Worm (Caenorhabditis elegans) whole organism, dauer: ENCODE measurements around the gene mboa-7.
A peak's percentile ranks its signal among the peaks of the same experiment; 100 is the strongest.

Source experiments
- unc-62 ChIP-seq: sonication (generic microtip); optimal IDR thresholded peaks from 2 replicates; lab custom pipeline; 2017; ENCODE audit warnings: missing biosample characterization, missing genetic modification reagents, missing genetic modification characterization

Gene mboa-7

ce11 chrX:10524483-10524948, at the start of gene mboa-7, which contains the start of gene git-1:
Gene mboa-7 (minus strand): TSS chrX:10524565.
Gene git-1 (plus strand): TSS chrX:10524898.
- TF ChIP-seq unc-62 (GFP tag; lab: Kevin White, UChicago), result no peak

- TF ChIP-seq unc-62 (GFP tag; lab: Kevin White, UChicago), result no peak
Observed at ce11 chrX:10569185-10569584, 44.8 kb upstream of the mboa-7 start, which contains the start of gene bet-2. Gene bet-2 (plus strand): TSS chrX:10569273.

- peak; percentile 41 for TF ChIP-seq unc-62 (GFP tag; lab: Kevin White, UChicago)
Observed at ce11 chrX:10568385-10569149, 44.2 kb upstream of the mboa-7 start.

ce11 chrX:10566775-10567174, 42.4 kb upstream of the mboa-7 start:
- TF ChIP-seq unc-62 (GFP tag; lab: Kevin White, UChicago), result no peak

- TF ChIP-seq unc-62 (GFP tag; lab: Kevin White, UChicago), result no peak
Observed at ce11 chrX:10559203-10559602, 34.8 kb upstream of the mboa-7 start, which contains the start of gene F59F5.7. Gene F59F5.7 (plus strand): TSS chrX:10559503.

- no peak for TF ChIP-seq unc-62 (GFP tag; lab: Kevin White, UChicago)
Observed at ce11 chrX:10556764-10557163, 32.4 kb upstream of the mboa-7 start.

- no peak for TF ChIP-seq unc-62 (GFP tag; lab: Kevin White, UChicago)
Observed at ce11 chrX:10555189-10555964, 31.0 kb upstream of the mboa-7 start, which contains the start of gene syd-2. Gene syd-2 (minus strand): TSS chrX:10555239.

ce11 chrX:10553048-10553447, 28.7 kb upstream of the mboa-7 start:
- TF ChIP-seq unc-62 (GFP tag; lab: Kevin White, UChicago), result no peak

ce11 chrX:10545716-10546115, 21.4 kb upstream of the mboa-7 start, which contains the start of gene F59F5.5:
Gene F59F5.5 (plus strand): TSS chrX:10546016.
- TF ChIP-seq unc-62 (GFP tag; lab: Kevin White, UChicago), result no peak

- no peak for TF ChIP-seq unc-62 (GFP tag; lab: Kevin White, UChicago)
Observed at ce11 chrX:10542313-10543048, 18.1 kb upstream of the mboa-7 start, which contains the start of the genes F59F5.3 and F59F5.4. Gene F59F5.3 (minus strand): TSS chrX:10542413. Gene F59F5.4 (plus strand): TSS chrX:10542998.

ce11 chrX:10541789-10542188, 17.4 kb upstream of the mboa-7 start:
- no peak for TF ChIP-seq unc-62 (GFP tag; lab: Kevin White, UChicago)

ce11 chrX:10534625-10535244, 10.4 kb upstream of the mboa-7 start:
- TF ChIP-seq unc-62 (GFP tag; lab: Kevin White, UChicago), result no peak

ce11 chrX:10533447-10533846, 9.1 kb upstream of the mboa-7 start, which contains the start of gene glo-3:
Gene glo-3 (plus strand): TSS chrX:10533699.
- no peak for TF ChIP-seq unc-62 (GFP tag; lab: Kevin White, UChicago)

- no peak for TF ChIP-seq unc-62 (GFP tag; lab: Kevin White, UChicago)
Observed at ce11 chrX:10532180-10532833, 7.9 kb upstream of the mboa-7 start.
